Worm (Caenorhabditis elegans): ENCODE results near the gene cyp-35D1.

Gene cyp-35D1

DNA sequence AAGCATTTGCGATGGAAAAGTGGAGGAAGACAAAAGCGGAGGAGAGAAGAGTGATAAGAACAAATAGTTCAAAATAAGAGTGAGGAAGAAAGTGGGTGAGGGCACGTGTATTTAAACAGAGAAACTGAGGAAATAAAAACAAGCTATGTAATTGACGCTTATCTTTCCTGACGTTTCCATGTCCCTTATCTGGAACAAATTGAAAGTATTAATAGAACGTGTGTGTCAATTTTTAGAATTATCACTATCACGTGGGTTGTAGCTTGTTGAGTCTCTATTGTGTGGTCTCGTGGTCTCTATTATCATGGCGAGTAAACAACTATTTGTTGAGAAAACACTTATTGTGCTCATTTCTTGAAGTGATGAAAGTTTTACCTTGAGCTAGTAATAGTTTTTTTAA is 23.2 kb upstream of the cyp-35D1 start, which contains the start of gene T10C6.15 (continued):
- TF ChIP-seq zfp-3 (GFP tag; conservative IDR thresholded peaks at IDR 0.05) = no peak
- no peak for TF ChIP-seq lin-15B (tag; optimal IDR thresholded peaks at IDR 0.05)
- no peak for TF ChIP-seq madf-5 (GFP tag; IDR thresholded peaks at IDR 0.05)
- no peak for TF ChIP-seq nhr-76 (tag; optimal IDR thresholded peaks at IDR 0.05)
- no peak for TF ChIP-seq ceh-28 (tag; optimal IDR thresholded peaks at IDR 0.05)
- TF ChIP-seq lin-1 (GFP tag; IDR thresholded peaks at IDR 0.05) = peak; percentile 83
- TF ChIP-seq nhr-111 (GFP tag; optimal IDR thresholded peaks at IDR 0.05) = no peak
- TF ChIP-seq dpl-1 (GFP tag; optimal IDR thresholded peaks at IDR 0.05) = no peak
- TF ChIP-seq Y48G9A.11 (GFP tag; IDR thresholded peaks at IDR 0.05) = no peak
- TF ChIP-seq lir-3 (tag; optimal IDR thresholded peaks at IDR 0.05) = no peak
- TF ChIP-seq snpc-4 (tag; optimal IDR thresholded peaks at IDR 0.05) = no peak
- peak; percentile 91 for TF ChIP-seq nhr-48 (tag; optimal IDR thresholded peaks at IDR 0.05)
- no peak for TF ChIP-seq ceh-82 (tag; optimal IDR thresholded peaks at IDR 0.05)
- TF ChIP-seq Y105C5A.15 (GFP tag; IDR thresholded peaks at IDR 0.05) = no peak
- TF ChIP-seq daf-8 (GFP tag; IDR thresholded peaks at IDR 0.05) = no peak
- TF ChIP-seq hmg-1.1 (GFP tag; IDR thresholded peaks at IDR 0.05) = no peak
- no peak for TF ChIP-seq aha-1 (tag)
- no peak for TF ChIP-seq ceh-62 (tag; optimal IDR thresholded peaks at IDR 0.05)
- no peak for TF ChIP-seq lin-38 (GFP tag; IDR thresholded peaks at IDR 0.05)
- TF ChIP-seq madf-9 (GFP tag; conservative IDR thresholded peaks at IDR 0.05) = no peak
- TF ChIP-seq F26F4.8 (GFP tag; conservative IDR thresholded peaks at IDR 0.05) = no peak
- TF ChIP-seq dve-1 (tag; optimal IDR thresholded peaks at IDR 0.05; ENCODE audit: insufficient read depth) = peak; percentile 97
- no peak for TF ChIP-seq rbr-2 (tag; optimal IDR thresholded peaks at IDR 0.05)
- no peak for TF ChIP-seq daf-12 (tag; optimal IDR thresholded peaks at IDR 0.05)
- no peak for TF ChIP-seq F44E2.7 (GFP tag; IDR thresholded peaks at IDR 0.05)
- TF ChIP-seq unc-62 (GFP tag; optimal IDR thresholded peaks at IDR 0.05 in 1 of 2) = no peak
- no peak for TF ChIP-seq unc-62 (tag; optimal IDR thresholded peaks at IDR 0.05)
- TF ChIP-seq arid-1 (GFP tag; conservative IDR thresholded peaks at IDR 0.05) = no peak
- TF ChIP-seq dmd-8 (GFP tag; IDR thresholded peaks at IDR 0.05) = no peak
- no peak for TF ChIP-seq D1046.2 (GFP tag; IDR thresholded peaks at IDR 0.05)
- no peak for TF ChIP-seq nhr-237 (tag; optimal IDR thresholded peaks at IDR 0.05)
- peak; percentile 20 for TF ChIP-seq nhr-6 (tag; optimal IDR thresholded peaks at IDR 0.05)
- no peak for TF ChIP-seq lin-13 (GFP tag; optimal IDR thresholded peaks at IDR 0.05)
- TF ChIP-seq ztf-11 (tag; optimal IDR thresholded peaks at IDR 0.05) = no peak
- TF ChIP-seq mxl-2 (GFP tag; conservative IDR thresholded peaks at IDR 0.05) = no peak
- no peak for TF ChIP-seq nhr-11 (tag; optimal IDR thresholded peaks at IDR 0.05)
- TF ChIP-seq mes-2 (tag; optimal IDR thresholded peaks at IDR 0.05; ENCODE audit: poor library complexity, severe bottlenecking) = no peak
- TF ChIP-seq R02D3.7 (tag; optimal IDR thresholded peaks at IDR 0.05) = no peak
- TF ChIP-seq egl-27 (tag; optimal IDR thresholded peaks at IDR 0.05) = no peak
- no peak for TF ChIP-seq skn-1 (tag; optimal IDR thresholded peaks at IDR 0.05)
- TF ChIP-seq mdl-1 (tag; optimal IDR thresholded peaks at IDR 0.05) = peak in 1 of 2 experiments; percentile 72
- no peak for TF ChIP-seq ceh-20 (GFP tag; IDR thresholded peaks at IDR 0.05)
- TF ChIP-seq pqm-1 (tag; optimal IDR thresholded peaks at IDR 0.05) = peak; percentile 67
- TF ChIP-seq F49E8.2 (tag; optimal IDR thresholded peaks at IDR 0.05; ENCODE audit: borderline replicate concordance) = no peak
- TF ChIP-seq hif-1 (tag; optimal IDR thresholded peaks at IDR 0.05) = peak in 1 of 2 experiments; percentile 4
- TF ChIP-seq lin-39 (tag; optimal IDR thresholded peaks at IDR 0.05) = no peak
- TF ChIP-seq attf-4 (tag; optimal IDR thresholded peaks at IDR 0.05) = no peak
- TF ChIP-seq nhr-28 (tag; optimal IDR thresholded peaks at IDR 0.05) = peak; percentile 80
- TF ChIP-seq hlh-11 (tag; optimal IDR thresholded peaks at IDR 0.05) = peak; percentile 91
- TF ChIP-seq sdz-12 (GFP tag; optimal IDR thresholded peaks at IDR 0.05) = no peak
- TF ChIP-seq fkh-10 (GFP tag; optimal IDR thresholded peaks at IDR 0.05) = no peak
- TF ChIP-seq snpc-1.2 (GFP tag; IDR thresholded peaks at IDR 0.05) = no peak
- TF ChIP-seq ztf-7 (tag; optimal IDR thresholded peaks at IDR 0.05) = no peak
- TF ChIP-seq Y75B8A.6 (GFP tag; IDR thresholded peaks at IDR 0.05) = no peak
